Fruit fly (Drosophila melanogaster): ENCODE measurements around the gene CG16762.

The CG16762 gene

dm6 chr3L:2475564-2476260 lies at the start of gene CG16762 (continued):
- TF ChIP-seq schlank (tag; optimal IDR thresholded peaks at IDR 0.05) (peak; percentile 49), en (GFP tag; optimal IDR thresholded peaks at IDR 0.05) (no peak), CG11560 (tag; IDR thresholded peaks at IDR 0.05) (no peak), seq (GFP tag; IDR thresholded peaks at IDR 0.05) (no peak), lbe (GFP tag; optimal IDR thresholded peaks at IDR 0.05) (peak; percentile 33), CG4820 (GFP tag; optimal IDR thresholded peaks at IDR 0.05) (peak; percentile 12), trem (tag; optimal IDR thresholded peaks at IDR 0.05) (peak; percentile 23), cato (GFP tag; optimal IDR thresholded peaks at IDR 0.05; ENCODE audit: borderline replicate concordance) (no peak), Sin3A (optimal IDR thresholded peaks at IDR 0.05) (no peak), jigr1 (GFP tag; IDR thresholded peaks at IDR 0.05) (no peak), caup (GFP tag; optimal IDR thresholded peaks at IDR 0.05; ENCODE audit: severe bottlenecking) (peak; percentile 72), kah (GFP tag; optimal IDR thresholded peaks at IDR 0.05) (peak; percentile 19), crp (GFP tag; optimal IDR thresholded peaks at IDR 0.05) (no peak), klu (GFP tag; IDR thresholded peaks at IDR 0.05) (no peak), repo (GFP tag; optimal IDR thresholded peaks at IDR 0.05) (peak; percentile 33), trh (GFP tag; optimal IDR thresholded peaks at IDR 0.05) (peak; percentile 65), Hr51 (GFP tag; optimal IDR thresholded peaks at IDR 0.05) (peak in 1 of 2 experiments; percentile 22), CG7556 (GFP tag; optimal IDR thresholded peaks at IDR 0.05) (peak; percentile 43), chm (GFP tag; IDR thresholded peaks at IDR 0.05) (peak; percentile 32; the same call in 1 of the 2 replicates), CG12104 (GFP tag; optimal IDR thresholded peaks at IDR 0.05) (peak; percentile 65), phol (tag; optimal IDR thresholded peaks at IDR 0.05) (peak; percentile 8), cad (GFP tag; optimal IDR thresholded peaks at IDR 0.05) (no peak), CG7271 (tag; optimal IDR thresholded peaks at IDR 0.05) (peak; percentile 53), Nf-YA (GFP tag; IDR thresholded peaks at IDR 0.05) (no peak), pros (GFP tag; optimal IDR thresholded peaks at IDR 0.05) (no peak), emc (GFP tag; optimal IDR thresholded peaks at IDR 0.05) (no peak), CG33557 (GFP tag; optimal IDR thresholded peaks at IDR 0.05) (peak; percentile 28), pfk (GFP tag; optimal IDR thresholded peaks at IDR 0.05) (no peak), CG17829 (tag; optimal IDR thresholded peaks at IDR 0.05) (no peak), luna (GFP tag; optimal IDR thresholded peaks at IDR 0.05) (no peak), Gug (GFP tag; IDR thresholded peaks at IDR 0.05) (no peak), CG10147 (GFP tag; optimal IDR thresholded peaks at IDR 0.05) (peak; percentile 53), fd96Cb (tag; optimal IDR thresholded peaks at IDR 0.05) (peak; percentile 26), CG30403 (GFP tag; optimal IDR thresholded peaks at IDR 0.05) (no peak), Six4 (GFP tag; optimal IDR thresholded peaks at IDR 0.05) (peak; percentile 1), Rx (GFP tag; IDR thresholded peaks at IDR 0.05) (no peak), sr (GFP tag; IDR thresholded peaks at IDR 0.05) (no peak), CG18011 (GFP tag; optimal IDR thresholded peaks at IDR 0.05) (peak; percentile 40), CkIIα-i1 (GFP tag; IDR thresholded peaks at IDR 0.05) (no peak), bab2 (GFP tag; optimal IDR thresholded peaks at IDR 0.05) (peak; percentile 80), CG15601 (tag; optimal IDR thresholded peaks at IDR 0.05) (peak; percentile 77), zen2 (GFP tag; IDR thresholded peaks at IDR 0.05; ENCODE audit: partially characterized antibody) (no peak), CG17385 (GFP tag; optimal IDR thresholded peaks at IDR 0.05) (peak; percentile 53), CG17186 (GFP tag; optimal IDR thresholded peaks at IDR 0.05) (peak; percentile 50), tap (tag; optimal IDR thresholded peaks at IDR 0.05) (peak; percentile 49), CG7839 (tag; optimal IDR thresholded peaks at IDR 0.05) (peak; percentile 43), Pdp1 (GFP tag; optimal IDR thresholded peaks at IDR 0.05) (peak in 1 of 2 experiments; percentile 59), h (optimal IDR thresholded peaks at IDR 0.05) (no peak), CG5180 (GFP tag; optimal IDR thresholded peaks at IDR 0.05) (peak; percentile 39), Oaz (GFP tag; IDR thresholded peaks at IDR 0.05) (no peak)
